Worm (Caenorhabditis elegans): Measurements from ENCODE around the gene F17C11.22.
A peak's percentile ranks its signal among the peaks of the same experiment; 100 is the strongest.

Gene F17C11.22

DNA sequence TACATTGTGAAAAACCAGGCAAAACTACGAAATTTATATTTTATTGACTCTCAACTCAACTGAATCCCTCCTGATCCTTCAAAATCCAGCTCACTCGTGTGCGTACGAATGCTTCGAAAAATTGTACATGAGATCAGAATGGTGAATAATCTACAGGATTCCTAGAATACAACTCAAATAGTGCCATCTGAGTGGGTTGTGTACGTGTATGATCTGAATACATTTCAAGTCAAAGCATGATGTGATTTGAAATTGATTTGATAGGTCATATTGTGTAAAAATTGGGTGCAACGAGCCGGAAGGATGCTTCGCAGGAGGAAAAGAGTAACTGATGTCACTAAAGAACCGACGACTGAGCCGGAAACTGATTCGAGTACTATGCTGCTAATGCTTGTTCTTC lies 40.8 kb upstream of the F17C11.22 start:
- no peak for TF ChIP-seq ces-1 (GFP tag; optimal IDR thresholded peaks at IDR 0.05)
- TF ChIP-seq ztf-11 (tag; optimal IDR thresholded peaks at IDR 0.05): no peak
- TF ChIP-seq hlh-1 (tag; optimal IDR thresholded peaks at IDR 0.05): no peak
- TF ChIP-seq nhr-12 (tag; optimal IDR thresholded peaks at IDR 0.05): no peak
- TF ChIP-seq M03D4.4 (tag; optimal IDR thresholded peaks at IDR 0.05): no peak
- no peak for TF ChIP-seq unc-120 (tag; optimal IDR thresholded peaks at IDR 0.05; ENCODE audit: poor library complexity, severe bottlenecking)
- no peak for TF ChIP-seq blmp-1 (tag; optimal IDR thresholded peaks at IDR 0.05)
- no peak for TF ChIP-seq tbx-8 (GFP tag; optimal IDR thresholded peaks at IDR 0.05)
- TF ChIP-seq sptf-1 (tag; optimal IDR thresholded peaks at IDR 0.05): no peak
- no peak for TF ChIP-seq elt-1 (tag; optimal IDR thresholded peaks at IDR 0.05; ENCODE audit: borderline replicate concordance, insufficient read depth)
- no peak for TF ChIP-seq mls-2 (tag; optimal IDR thresholded peaks at IDR 0.05)
- no peak for TF ChIP-seq sem-2 (GFP tag; optimal IDR thresholded peaks at IDR 0.05)
- TF ChIP-seq snpc-4 (tag; optimal IDR thresholded peaks at IDR 0.05): no peak
- TF ChIP-seq bed-3 (GFP tag; optimal IDR thresholded peaks at IDR 0.05): no peak
- TF ChIP-seq ceh-39 (tag; optimal IDR thresholded peaks at IDR 0.05): no peak

DNA sequence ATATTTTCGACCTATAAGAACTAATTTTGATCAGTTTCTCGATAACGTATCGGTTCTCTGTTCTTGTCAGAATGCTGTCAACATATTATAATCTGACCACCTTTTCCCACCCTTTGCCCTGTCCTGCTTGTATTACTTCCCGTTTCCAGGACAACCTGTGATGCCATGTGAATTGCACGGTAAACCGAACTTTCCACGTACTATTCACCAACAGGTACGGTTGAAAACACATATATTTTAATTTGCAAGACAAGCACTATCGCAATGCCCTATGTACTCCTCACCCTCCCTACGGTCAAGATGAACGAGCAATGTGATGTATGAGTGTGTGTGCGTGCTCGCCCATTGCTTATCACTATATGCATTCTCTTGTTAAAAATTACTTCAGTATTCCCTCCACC lies 39.2 kb upstream of the F17C11.22 start:
- no peak for TF ChIP-seq blmp-1 (tag; optimal IDR thresholded peaks at IDR 0.05)
- no peak for TF ChIP-seq nhr-2 (tag; optimal IDR thresholded peaks at IDR 0.05)

DNA sequence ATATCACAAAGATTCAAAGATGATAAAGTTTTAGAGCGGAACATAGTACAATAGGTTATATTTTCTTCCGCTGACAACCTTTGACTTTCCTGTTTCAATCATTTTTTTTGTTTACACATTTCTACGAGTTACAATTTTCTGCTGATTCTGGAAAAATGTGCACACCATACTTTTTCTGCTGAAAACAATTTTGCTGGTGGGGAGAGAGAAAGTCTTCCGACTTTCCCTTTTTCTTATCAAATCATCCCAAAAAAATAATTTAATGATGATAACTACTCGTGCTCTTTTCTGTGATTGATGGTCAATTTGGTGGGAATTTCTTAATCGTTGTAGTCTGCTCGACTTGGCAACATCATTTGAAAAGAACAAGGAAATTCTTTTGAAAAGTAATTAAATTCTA lies 37.7 kb upstream of the F17C11.22 start:
- TF ChIP-seq blmp-1 (tag; optimal IDR thresholded peaks at IDR 0.05): no peak
- no peak for TF ChIP-seq snpc-4 (tag; optimal IDR thresholded peaks at IDR 0.05)
- no peak for TF ChIP-seq pha-4 (tag; optimal IDR thresholded peaks at IDR 0.05)
- no peak for TF ChIP-seq ceh-43 (GFP tag; optimal IDR thresholded peaks at IDR 0.05)
- TF ChIP-seq flh-1 (GFP tag; optimal IDR thresholded peaks at IDR 0.05): no peak

DNA sequence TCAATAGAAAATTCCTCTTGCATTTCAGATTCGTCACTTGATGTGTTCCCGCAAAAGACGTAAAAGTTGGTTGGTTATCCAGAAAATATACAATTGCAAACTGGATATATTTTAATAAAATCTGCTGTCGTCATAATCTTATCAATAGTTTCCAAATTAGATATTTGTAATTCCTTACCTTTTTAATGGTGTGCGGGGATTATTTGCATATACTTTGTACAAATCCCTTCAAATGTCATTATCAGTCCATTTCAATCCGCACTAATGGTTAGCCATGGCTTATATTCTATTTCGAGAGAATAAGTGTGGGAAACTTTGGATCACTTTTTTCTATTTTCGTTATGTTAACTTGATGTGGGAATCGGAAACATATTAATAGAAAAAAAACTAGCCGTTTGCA lies 34.1 kb upstream of the F17C11.22 start:
- TF ChIP-seq ces-1 (GFP tag; optimal IDR thresholded peaks at IDR 0.05) (no peak), nhr-2 (tag; optimal IDR thresholded peaks at IDR 0.05) (no peak), mep-1 (tag; optimal IDR thresholded peaks at IDR 0.05) (no peak), ceh-39 (tag; optimal IDR thresholded peaks at IDR 0.05) (no peak), unc-120 (tag; optimal IDR thresholded peaks at IDR 0.05; ENCODE audit: poor library complexity, severe bottlenecking) (no peak), lin-13 (tag; optimal IDR thresholded peaks at IDR 0.05) (no peak)

DNA sequence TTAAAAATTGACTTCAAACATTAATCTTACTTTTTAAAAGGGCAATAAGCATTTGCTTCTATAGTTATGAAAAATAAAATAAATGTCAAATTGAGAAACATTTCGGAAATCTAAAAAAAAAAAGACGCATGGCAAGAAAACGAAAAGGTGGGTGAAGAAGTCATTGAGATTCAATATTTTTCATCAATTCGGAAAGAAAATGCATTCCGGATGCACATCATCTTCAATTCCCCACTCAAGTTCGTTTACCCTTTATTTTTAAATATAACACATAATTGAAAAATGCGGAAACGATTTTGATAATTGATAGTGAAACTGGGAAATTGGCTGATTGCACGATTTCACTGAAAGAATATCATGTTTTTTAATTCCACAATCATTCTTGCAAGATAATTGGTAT lies 32.5 kb upstream of the F17C11.22 start, which contains the start of gene F53B7.4:
F53B7.4 (minus strand) TSS at position 101 of the 400 bp plus-strand sequence.
- TF ChIP-seq unc-120 (tag; optimal IDR thresholded peaks at IDR 0.05; ENCODE audit: poor library complexity, severe bottlenecking) (no peak), lsy-2 (tag; optimal IDR thresholded peaks at IDR 0.05) (no peak)

DNA sequence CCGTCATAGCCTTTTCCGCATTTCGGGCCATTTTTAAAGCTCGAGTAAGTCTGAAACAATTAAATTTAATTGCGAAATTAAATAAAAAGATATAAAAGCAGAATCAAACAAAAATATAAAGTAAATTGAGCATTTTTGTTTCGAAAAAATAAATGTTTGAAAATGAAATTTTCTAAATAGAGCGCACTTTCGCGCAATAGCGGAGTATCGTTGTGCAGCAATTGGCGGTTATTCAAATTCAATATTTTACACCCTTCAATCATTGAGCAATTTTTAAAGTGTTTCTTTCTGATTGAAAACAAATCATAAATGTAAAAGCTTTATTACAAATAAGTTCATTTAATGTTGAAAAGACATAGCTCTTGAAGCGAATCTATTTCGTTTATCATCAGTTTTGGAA lies 30.7 kb upstream of the F17C11.22 start, which contains the start of gene isy-1:
isy-1 (minus strand) TSS at position 50 of the 400 bp plus-strand sequence.
- TF ChIP-seq nhr-237 (tag; optimal IDR thresholded peaks at IDR 0.05) (peak; percentile 44), cnd-1 (tag; optimal IDR thresholded peaks at IDR 0.05) (no peak), ztf-11 (tag; optimal IDR thresholded peaks at IDR 0.05) (no peak), elt-3 (tag; optimal IDR thresholded peaks at IDR 0.05) (no peak), bed-3 (GFP tag; optimal IDR thresholded peaks at IDR 0.05) (no peak), sem-2 (GFP tag; optimal IDR thresholded peaks at IDR 0.05) (no peak), drap-1 (GFP tag; optimal IDR thresholded peaks at IDR 0.05) (no peak), lin-13 (tag; optimal IDR thresholded peaks at IDR 0.05) (no peak), zip-8 (tag; optimal IDR thresholded peaks at IDR 0.05) (no peak), snpc-4 (tag; optimal IDR thresholded peaks at IDR 0.05) (no peak), nhr-76 (tag; optimal IDR thresholded peaks at IDR 0.05) (no peak), flh-1 (GFP tag; optimal IDR thresholded peaks at IDR 0.05) (no peak), nhr-2 (tag; optimal IDR thresholded peaks at IDR 0.05) (peak; percentile 19), mep-1 (tag; optimal IDR thresholded peaks at IDR 0.05) (peak; percentile 54), mab-5 (tag; optimal IDR thresholded peaks at IDR 0.05) (no peak), ceh-43 (GFP tag; optimal IDR thresholded peaks at IDR 0.05) (no peak), ces-1 (GFP tag; optimal IDR thresholded peaks at IDR 0.05) (peak; percentile 86), nhr-12 (tag; optimal IDR thresholded peaks at IDR 0.05) (no peak), lin-32 (GFP tag; optimal IDR thresholded peaks at IDR 0.05) (no peak), nhr-28 (tag; optimal IDR thresholded peaks at IDR 0.05) (no peak), unc-39 (tag; optimal IDR thresholded peaks at IDR 0.05) (no peak), tbx-8 (GFP tag; optimal IDR thresholded peaks at IDR 0.05) (no peak), elt-1 (tag; optimal IDR thresholded peaks at IDR 0.05; ENCODE audit: borderline replicate concordance, insufficient read depth) (no peak), ceh-83 (GFP tag; optimal IDR thresholded peaks at IDR 0.05) (no peak), pha-4 (tag; optimal IDR thresholded peaks at IDR 0.05) (peak; percentile 67), unc-120 (tag; optimal IDR thresholded peaks at IDR 0.05; ENCODE audit: poor library complexity, severe bottlenecking) (no peak), M03D4.4 (tag; optimal IDR thresholded peaks at IDR 0.05) (no peak), lsy-2 (tag; optimal IDR thresholded peaks at IDR 0.05) (peak; percentile 66), unc-62 (GFP tag; optimal IDR thresholded peaks at IDR 0.05) (no peak), sptf-1 (tag; optimal IDR thresholded peaks at IDR 0.05) (no peak), hlh-1 (tag; optimal IDR thresholded peaks at IDR 0.05) (no peak), blmp-1 (tag; optimal IDR thresholded peaks at IDR 0.05) (no peak), ceh-39 (tag; optimal IDR thresholded peaks at IDR 0.05) (peak; percentile 29), mls-2 (tag; optimal IDR thresholded peaks at IDR 0.05) (no peak), ham-2 (GFP tag; optimal IDR thresholded peaks at IDR 0.05) (no peak)

Measured in whole organism, mixed stage, embryonic.